Fruit fly (Drosophila melanogaster) ovary, adult (tissue): ENCODE data around the gene Pcd.

Source experiments
- CG17801 ChIP-seq: fragments of 200-800 bp; optimal IDR thresholded peaks from 2 replicates; lab custom pipeline; 2019; ENCODE audit warnings: missing biosample characterization, mild to moderate bottlenecking, missing genetic modification characterization, moderate library complexity; ENCODE audit not compliant: partially characterized antibody

Gene Pcd

dm6 chr3R:29723048-29723656 lies at the start of gene Pcd:
Gene Pcd (plus strand): TSS chr3R:29723163.
- peak; percentile 44 for TF ChIP-seq CG17801 (GFP tag; lab: Kevin White, UChicago)

- TF ChIP-seq CG17801 (GFP tag; lab: Kevin White, UChicago): peak; percentile 71
Measured at dm6 chr3R:29675333-29675732, 47.6 kb upstream of the Pcd start, which contains the start of the genes Bub3 and Cap-D2. Gene Bub3 (minus strand): TSS chr3R:29675421. Gene Cap-D2 (plus strand): TSS chr3R:29675651.

- no peak for TF ChIP-seq CG17801 (GFP tag; lab: Kevin White, UChicago)
Measured at dm6 chr3R:29681241-29681640, 41.7 kb upstream of the Pcd start.

dm6 chr3R:29682152-29682600 lies 40.8 kb upstream of the Pcd start, which contains the start of the genes CG7582 and Gycalpha99B:
Gene CG7582 (minus strand): TSS chr3R:29682278.
Gene Gycalpha99B (plus strand): TSS chr3R:29682503.
- no peak for TF ChIP-seq CG17801 (GFP tag; lab: Kevin White, UChicago)

dm6 chr3R:29686698-29687097 lies 36.3 kb upstream of the Pcd start:
- TF ChIP-seq CG17801 (GFP tag; lab: Kevin White, UChicago): no peak

- no peak for TF ChIP-seq CG17801 (GFP tag; lab: Kevin White, UChicago)
Measured at dm6 chr3R:29689211-29689610, 33.8 kb upstream of the Pcd start, which contains the start of gene Obp99c. Gene Obp99c (minus strand): TSS chr3R:29689311.

dm6 chr3R:29689833-29690538 lies 33.0 kb upstream of the Pcd start:
- no peak for TF ChIP-seq CG17801 (GFP tag; lab: Kevin White, UChicago)

- no peak for TF ChIP-seq CG17801 (GFP tag; lab: Kevin White, UChicago)
Measured at dm6 chr3R:29690539-29690852, 32.5 kb upstream of the Pcd start.

dm6 chr3R:29690960-29691527 lies 31.9 kb upstream of the Pcd start:
- TF ChIP-seq CG17801 (GFP tag; lab: Kevin White, UChicago): no peak

- TF ChIP-seq CG17801 (GFP tag; lab: Kevin White, UChicago): no peak
Measured at dm6 chr3R:29692009-29692641, 30.8 kb upstream of the Pcd start, which contains the start of gene dmrt99B. Gene dmrt99B (plus strand): TSS chr3R:29692591.

dm6 chr3R:29695744-29696143 lies 27.2 kb upstream of the Pcd start:
- TF ChIP-seq CG17801 (GFP tag; lab: Kevin White, UChicago): no peak

dm6 chr3R:29696359-29696758 lies 26.6 kb upstream of the Pcd start:
- no peak for TF ChIP-seq CG17801 (GFP tag; lab: Kevin White, UChicago)

dm6 chr3R:29697841-29698240 lies 25.1 kb upstream of the Pcd start:
- TF ChIP-seq CG17801 (GFP tag; lab: Kevin White, UChicago): no peak

- no peak for TF ChIP-seq CG17801 (GFP tag; lab: Kevin White, UChicago)
Measured at dm6 chr3R:29699220-29699619, 23.7 kb upstream of the Pcd start.

dm6 chr3R:29701739-29702138 lies 21.2 kb upstream of the Pcd start:
- TF ChIP-seq CG17801 (GFP tag; lab: Kevin White, UChicago): no peak
